Worm (Caenorhabditis elegans) whole organism, dauer: ENCODE data around the gene F19B2.6.

Experiments used
- unc-62 ChIP-seq: sonication (generic microtip); optimal IDR thresholded peaks from 2 replicates; lab custom pipeline; 2017; ENCODE audit warnings: missing biosample characterization, missing genetic modification reagents, missing genetic modification characterization

The F19B2.6 gene

ce11 chrV:20158223-20158622 is at the start of gene F19B2.6:
Gene F19B2.6, plus strand, starts transcription at chrV:20158523.
- no peak for TF ChIP-seq unc-62 (GFP tag; lab: Kevin White, UChicago)

- TF ChIP-seq unc-62 (GFP tag; lab: Kevin White, UChicago): no peak
These were observed 38.6 kb upstream of the F19B2.6 start for ce11 chrV:20119770-20120169.

- TF ChIP-seq unc-62 (GFP tag; lab: Kevin White, UChicago): no peak
These were observed 37.6 kb upstream of the F19B2.6 start, which contains the start of gene ncx-1 for ce11 chrV:20120623-20121165. Gene ncx-1, minus strand, starts transcription at chrV:20120673.

ce11 chrV:20123010-20123409 is 35.3 kb upstream of the F19B2.6 start:
- TF ChIP-seq unc-62 (GFP tag; lab: Kevin White, UChicago): no peak

ce11 chrV:20123616-20124015 is 34.7 kb upstream of the F19B2.6 start:
- no peak for TF ChIP-seq unc-62 (GFP tag; lab: Kevin White, UChicago)

ce11 chrV:20124393-20124792 is 33.9 kb upstream of the F19B2.6 start:
- no peak for TF ChIP-seq unc-62 (GFP tag; lab: Kevin White, UChicago)

ce11 chrV:20125137-20125536 is 33.2 kb upstream of the F19B2.6 start:
- TF ChIP-seq unc-62 (GFP tag; lab: Kevin White, UChicago): no peak

- TF ChIP-seq unc-62 (GFP tag; lab: Kevin White, UChicago): no peak
These were observed 31.7 kb upstream of the F19B2.6 start for ce11 chrV:20126637-20127036.

- TF ChIP-seq unc-62 (GFP tag; lab: Kevin White, UChicago): no peak
These were observed 30.8 kb upstream of the F19B2.6 start for ce11 chrV:20127543-20127942.

- TF ChIP-seq unc-62 (GFP tag; lab: Kevin White, UChicago): no peak
These were observed 25.2 kb upstream of the F19B2.6 start, which contains the start of gene ssu-1 for ce11 chrV:20133163-20133562. Gene ssu-1, minus strand, starts transcription at chrV:20133263.

ce11 chrV:20134797-20135196 is 23.5 kb upstream of the F19B2.6 start:
- TF ChIP-seq unc-62 (GFP tag; lab: Kevin White, UChicago): no peak

ce11 chrV:20135247-20135646 is 23.1 kb upstream of the F19B2.6 start, which contains the start of gene Y113G7A.22:
Gene Y113G7A.22, minus strand, starts transcription at chrV:20135347.
- TF ChIP-seq unc-62 (GFP tag; lab: Kevin White, UChicago): no peak

ce11 chrV:20138407-20139044 is 19.8 kb upstream of the F19B2.6 start, which contains the start of gene Y113G7A.14:
Gene Y113G7A.14, minus strand, starts transcription at chrV:20138457.
- no peak for TF ChIP-seq unc-62 (GFP tag; lab: Kevin White, UChicago)

ce11 chrV:20142285-20142684 is 16.0 kb upstream of the F19B2.6 start, which contains the start of gene Y113G7A.12:
Gene Y113G7A.12, plus strand, starts transcription at chrV:20142585.
- TF ChIP-seq unc-62 (GFP tag; lab: Kevin White, UChicago): no peak

- no peak for TF ChIP-seq unc-62 (GFP tag; lab: Kevin White, UChicago)
These were observed 14.6 kb upstream of the F19B2.6 start for ce11 chrV:20143711-20144110.

- TF ChIP-seq unc-62 (GFP tag; lab: Kevin White, UChicago): no peak
These were observed 10.6 kb upstream of the F19B2.6 start, which contains the start of gene Y113G7A.13 for ce11 chrV:20147662-20148245. Gene Y113G7A.13, plus strand, starts transcription at chrV:20148195.
